Worm (Caenorhabditis elegans): ENCODE results near the gene srd-11.
A peak's percentile ranks its signal among the peaks of the same experiment; 100 is the strongest.

The srd-11 gene

DNA sequence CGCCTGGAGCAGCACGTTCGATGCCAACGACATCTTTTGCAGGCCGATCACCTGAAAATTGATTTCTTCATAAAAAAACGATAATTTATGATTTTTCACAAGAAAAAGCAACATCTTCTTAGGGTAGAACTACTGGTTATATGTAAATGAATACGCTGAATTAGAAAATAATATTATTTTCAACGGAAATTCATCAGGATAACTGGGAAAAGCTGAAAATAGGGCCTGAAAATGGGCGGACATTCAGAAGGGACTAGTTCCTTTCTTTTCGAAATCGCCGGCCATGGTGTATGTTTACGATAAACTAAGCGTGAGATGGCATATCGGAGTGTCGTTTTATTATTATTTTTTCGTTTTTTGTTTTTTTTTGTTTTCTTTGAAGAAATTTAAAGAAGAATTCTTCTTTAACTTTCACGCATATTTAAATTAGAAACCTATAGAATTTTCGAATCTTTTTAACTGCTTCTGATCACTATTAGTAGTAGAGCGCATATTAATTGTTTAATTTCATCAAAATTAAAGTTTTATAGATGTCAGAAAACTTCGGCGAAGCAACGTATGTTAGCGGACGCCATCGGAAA, 6.0 kb upstream of the srd-11 start, which contains the start of the genes nduv-2 and F53F4.12 (continued):
- TF ChIP-seq hlh-11 (tag; optimal IDR thresholded peaks at IDR 0.05): no peak
- TF ChIP-seq dmd-6 (GFP tag; IDR thresholded peaks at IDR 0.05): no peak
- TF ChIP-seq Y75B8A.6 (GFP tag; IDR thresholded peaks at IDR 0.05): no peak
- TF ChIP-seq Y48G9A.11 (GFP tag; IDR thresholded peaks at IDR 0.05): peak; percentile 71
- TF ChIP-seq ztf-7 (tag; optimal IDR thresholded peaks at IDR 0.05): no peak
- TF ChIP-seq mes-2 (tag; optimal IDR thresholded peaks at IDR 0.05; ENCODE audit: poor library complexity, severe bottlenecking): peak; percentile 72
- TF ChIP-seq R02D3.7 (tag; optimal IDR thresholded peaks at IDR 0.05): peak; percentile 39

DNA sequence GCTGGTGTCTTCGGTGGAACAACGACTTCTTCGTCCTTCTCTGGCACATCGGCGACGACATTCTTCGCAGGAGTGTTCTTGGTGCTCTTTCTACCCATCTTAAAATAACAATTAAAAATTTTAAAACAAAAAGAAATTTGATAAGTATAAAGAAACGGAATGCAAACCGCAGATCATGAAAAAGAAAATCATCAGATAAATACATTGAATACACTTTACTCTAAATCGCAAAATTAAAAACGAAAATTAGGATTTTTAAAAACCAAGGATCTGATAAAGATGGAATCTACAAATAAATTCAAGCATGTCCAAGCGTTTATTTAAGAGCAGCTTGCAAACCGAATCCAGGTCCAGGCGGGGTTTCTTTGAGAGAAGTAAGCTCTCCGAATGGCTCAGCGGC, 4.8 kb upstream of the srd-11 start, which contains the start of gene F53F4.11:
Gene F53F4.11 (minus strand): TSS at position 101 of the 400 bp plus-strand sequence.
- TF ChIP-seq lin-38 (GFP tag; IDR thresholded peaks at IDR 0.05) (peak; percentile 44; the same call in 1 of the 2 replicates), nhr-76 (tag; optimal IDR thresholded peaks at IDR 0.05) (no peak), ZK337.2 (GFP tag; IDR thresholded peaks at IDR 0.05) (no peak), F26F4.8 (GFP tag; conservative IDR thresholded peaks at IDR 0.05) (no peak), daf-8 (GFP tag; IDR thresholded peaks at IDR 0.05) (no peak), lim-7 (GFP tag; IDR thresholded peaks at IDR 0.05) (no peak), rbr-2 (tag; optimal IDR thresholded peaks at IDR 0.05) (no peak), nhr-102 (tag; optimal IDR thresholded peaks at IDR 0.05) (no peak), ama-1 (optimal IDR thresholded peaks at IDR 0.05) (no peak), dmd-9 (GFP tag; IDR thresholded peaks at IDR 0.05) (no peak), unc-130 (GFP tag; optimal IDR thresholded peaks at IDR 0.05) (no peak), Y105C5A.15 (GFP tag; IDR thresholded peaks at IDR 0.05) (no peak), pha-4 (GFP tag; IDR thresholded peaks at IDR 0.05) (0 out of 2 replicates have a peak, but pooled peaks have one; percentile 16), pha-4 (tag; optimal IDR thresholded peaks at IDR 0.05) (no peak), nhr-28 (tag; optimal IDR thresholded peaks at IDR 0.05) (no peak)

DNA sequence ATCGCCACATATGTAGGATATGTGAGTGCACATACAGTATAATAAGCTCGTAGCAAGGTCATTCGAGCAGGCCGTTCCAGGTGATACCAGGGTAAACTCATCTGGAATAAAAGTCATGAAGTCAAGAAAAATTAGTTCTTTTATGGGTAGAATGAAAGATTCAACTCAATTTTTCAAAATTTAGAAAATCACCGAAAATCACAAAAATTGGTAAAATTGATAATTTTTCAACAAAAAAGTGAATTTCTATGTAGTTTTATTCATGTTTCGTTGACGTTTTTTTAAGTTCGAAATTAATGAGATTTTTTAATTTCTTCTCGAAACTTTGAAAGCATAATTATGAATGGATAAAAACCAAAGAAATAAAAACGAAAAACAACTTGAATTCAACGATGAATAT, 2.1 kb upstream of the srd-11 start, which contains the start of gene F53F4.16:
Gene F53F4.16 (minus strand): TSS at position 101 of the 400 bp plus-strand sequence.
- TF ChIP-seq unc-62 (GFP tag; optimal IDR thresholded peaks at IDR 0.05 in 1 of 2) (peak in 1 of 2 experiments; percentile 54), unc-62 (tag; optimal IDR thresholded peaks at IDR 0.05) (no peak), tra-1 (GFP tag; IDR thresholded peaks at IDR 0.05) (no peak)

DNA sequence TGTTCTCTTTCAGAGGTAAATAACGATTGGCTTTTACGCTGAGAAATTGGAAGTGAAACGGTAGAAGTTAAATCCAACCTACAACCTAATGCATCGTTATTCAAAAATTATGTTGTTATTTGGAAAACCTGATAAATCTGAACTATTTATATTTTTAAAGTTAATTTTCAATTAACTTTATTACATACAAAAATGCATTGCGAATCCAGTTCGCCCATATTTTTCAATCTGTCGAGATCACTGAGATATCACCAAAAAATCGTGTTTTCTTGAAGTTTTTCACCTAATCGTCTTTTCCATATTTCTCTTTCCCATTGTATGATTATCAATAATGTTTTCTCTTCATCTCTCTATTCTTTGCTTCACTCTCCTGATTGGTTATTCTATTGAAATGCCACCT, 1.0 kb upstream of the srd-11 start, which contains the start of gene F53F4.15:
Gene F53F4.15 (plus strand): TSS at position 301 of the 400 bp plus-strand sequence.
- TF ChIP-seq daf-16 (GFP tag; optimal IDR thresholded peaks at IDR 0.05) (no peak), daf-16 (tag; optimal IDR thresholded peaks at IDR 0.05) (no peak), dpl-1 (GFP tag; optimal IDR thresholded peaks at IDR 0.05) (no peak), madf-5 (GFP tag; IDR thresholded peaks at IDR 0.05) (no peak), dmd-6 (GFP tag; IDR thresholded peaks at IDR 0.05) (no peak), ama-1 (optimal IDR thresholded peaks at IDR 0.05) (no peak), tag-97 (GFP tag; IDR thresholded peaks at IDR 0.05) (no peak), attf-4 (tag; optimal IDR thresholded peaks at IDR 0.05) (no peak), sdz-12 (GFP tag; optimal IDR thresholded peaks at IDR 0.05) (no peak), lin-29 (GFP tag; IDR thresholded peaks at IDR 0.05) (no peak)

DNA sequence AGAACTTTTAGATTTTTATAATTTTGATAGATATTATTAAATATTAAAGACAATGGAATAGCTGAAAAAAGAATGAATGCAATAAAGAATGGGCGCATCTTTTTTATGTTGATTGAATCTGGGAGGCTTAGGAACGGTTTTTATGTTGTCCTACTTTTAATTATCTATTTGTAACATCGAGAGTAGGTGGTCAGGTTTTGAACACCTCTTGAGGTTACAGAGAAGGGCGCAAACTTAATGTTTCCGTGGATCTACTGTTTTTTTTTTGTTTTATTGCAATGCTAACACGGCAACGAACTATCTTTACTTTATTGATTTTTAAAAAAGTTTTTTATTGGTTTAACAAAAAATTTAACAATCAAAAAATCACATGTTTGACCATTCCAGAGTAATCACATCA, 5.8 kb downstream of the srd-11 start, which contains the start of gene F53F4.7:
Gene F53F4.7 (minus strand): TSS at position 101 of the 400 bp plus-strand sequence.
- TF ChIP-seq D1046.2 (GFP tag; IDR thresholded peaks at IDR 0.05) (no peak), lin-13 (GFP tag; optimal IDR thresholded peaks at IDR 0.05) (no peak), ces-1 (GFP tag; optimal IDR thresholded peaks at IDR 0.05) (no peak), Y48G9A.11 (GFP tag; IDR thresholded peaks at IDR 0.05) (no peak), daf-8 (GFP tag; IDR thresholded peaks at IDR 0.05) (no peak)

All from whole organism, L4 larva.